Fruit fly (Drosophila melanogaster) whole organism, embryonic: ENCODE results near the gene wisp.

ENCODE experiments used
- Abd-B ChIP-seq: fragments of 200-800 bp; sonication (Bioruptor generic); optimal IDR thresholded peaks from 2 replicates; lab custom pipeline; 2018; ENCODE audit warnings: missing biosample characterization, mild to moderate bottlenecking, missing genetic modification characterization, moderate library complexity
- B-H2 ChIP-seq: fragments of 200-800 bp; sonication (Bioruptor generic); optimal IDR thresholded peaks from 2 replicates; lab custom pipeline; 2018; ENCODE audit warnings: missing biosample characterization, mild to moderate bottlenecking, missing genetic modification characterization
- Bdp1 ChIP-seq: fragments of 200-800 bp; sonication (Bioruptor generic); optimal IDR thresholded peaks from 3 replicates; lab custom pipeline; 2016; ENCODE audit warnings: missing biosample characterization, missing genetic modification characterization
- CG1024 ChIP-seq: fragments of 200-800 bp; sonication (Bioruptor generic); IDR thresholded peaks from 2 replicates; pipeline ENCODE4 v1.3.6; 2022; ENCODE audit warnings: missing biosample characterization, missing genetic modification characterization
- CG11504 ChIP-seq: fragments of 200-800 bp; sonication (Bioruptor generic); optimal IDR thresholded peaks from 3 replicates; lab custom pipeline; 2019; ENCODE audit warnings: missing biosample characterization, mild to moderate bottlenecking, missing genetic modification characterization, moderate library complexity
- CG12155 ChIP-seq: fragments of 200-800 bp; sonication (Bioruptor generic); optimal IDR thresholded peaks from 3 replicates; lab custom pipeline; 2016; ENCODE audit warnings: missing biosample characterization, missing genetic modification characterization
- CG17361 ChIP-seq: fragments of 200-800 bp; sonication (Bioruptor generic); IDR thresholded peaks from 3 replicates; pipeline ENCODE4 v1.3.6; 2022; ENCODE audit warnings: missing biosample characterization, missing genetic modification characterization
- CG17829 ChIP-seq: fragments of 200-800 bp; optimal IDR thresholded peaks from 2 replicates; lab custom pipeline; 2019; ENCODE audit warnings: missing biosample characterization, mild to moderate bottlenecking, missing genetic modification characterization, moderate library complexity
- CG1832 ChIP-seq: fragments of 200-800 bp; sonication (Bioruptor generic); optimal IDR thresholded peaks from 2 replicates; lab custom pipeline; 2017; ENCODE audit warnings: missing biosample characterization, mild to moderate bottlenecking, missing genetic modification characterization, inconsistent platforms
- CG2889 ChIP-seq: fragments of 200-800 bp; sonication (Bioruptor generic); IDR thresholded peaks from 3 replicates; pipeline ENCODE4 v1.3.6; 2022; ENCODE audit warnings: missing biosample characterization, missing genetic modification characterization
- CG3163 ChIP-seq: fragments of 200-800 bp; sonication (Bioruptor generic); optimal IDR thresholded peaks from 3 replicates; lab custom pipeline; 2016; ENCODE audit warnings: missing biosample characterization, missing genetic modification characterization
- CG32772 ChIP-seq: fragments of 200-800 bp; sonication (Bioruptor generic); IDR thresholded peaks from 2 replicates; pipeline ENCODE4 v1.3.6; 2022; ENCODE audit warnings: missing biosample characterization, missing genetic modification characterization
- CG3847 ChIP-seq: fragments of 200-800 bp; sonication (Bioruptor generic); IDR thresholded peaks from 2 replicates; pipeline ENCODE4 v1.3.6; 2022; ENCODE audit warnings: missing biosample characterization, missing genetic modification characterization
- CG4404 ChIP-seq: fragments of 200-800 bp; sonication (Bioruptor generic); IDR thresholded peaks from 2 replicates; pipeline ENCODE4 v1.3.6; 2022; ENCODE audit warnings: missing biosample characterization, missing genetic modification characterization
- CG6175 ChIP-seq: fragments of 200-800 bp; sonication (Bioruptor generic); IDR thresholded peaks from 3 replicates; pipeline ENCODE4 v1.3.6; 2022; ENCODE audit warnings: missing biosample characterization, missing genetic modification characterization
- CG6272 ChIP-seq: fragments of 200-800 bp; sonication (Bioruptor generic); IDR thresholded peaks from 2 replicates; pipeline ENCODE4 v1.3.6; 2022; ENCODE audit warnings: missing biosample characterization, missing genetic modification characterization
- CG7372 ChIP-seq: fragments of 200-800 bp; sonication (Bioruptor generic); IDR thresholded peaks from 2 replicates; pipeline ENCODE4 v1.3.6; 2022; ENCODE audit warnings: missing biosample characterization, missing genetic modification characterization
- Dp ChIP-seq: fragments of 200-800 bp; sonication (Bioruptor generic); optimal IDR thresholded peaks from 2 replicates; lab custom pipeline; 2018; ENCODE audit warnings: missing biosample characterization, mild to moderate bottlenecking, missing genetic modification characterization, moderate library complexity
- Drgx ChIP-seq: fragments of 200-800 bp; sonication (Bioruptor generic); IDR thresholded peaks from 2 replicates; pipeline ENCODE4 v1.3.6; 2022; ENCODE audit warnings: missing biosample characterization, missing genetic modification characterization
- E2f1 ChIP-seq: fragments of 200-800 bp; sonication (Bioruptor generic); IDR thresholded peaks from 2 replicates; pipeline ENCODE4 v1.3.6; 2022; ENCODE audit warnings: missing biosample characterization, missing genetic modification characterization
- E2f2 ChIP-seq: fragments of 200-800 bp; sonication (Bioruptor generic); IDR thresholded peaks from 2 replicates; pipeline ENCODE4 v1.3.6; 2022; ENCODE audit warnings: missing biosample characterization, missing genetic modification characterization
- HLH4C ChIP-seq: fragments of 200-800 bp; sonication (Bioruptor generic); IDR thresholded peaks from 3 replicates; pipeline ENCODE4 v1.3.6; 2022; ENCODE audit warnings: missing biosample characterization, missing genetic modification characterization; ENCODE audit not compliant: partially characterized antibody
- Hr51 ChIP-seq, 2 experiments: fragments of 200-800 bp; sonication (Bioruptor generic); optimal IDR thresholded peaks; 2 replicates in 1 of 2; 3 replicates in 1 of 2; lab custom pipeline; 2016 to 2018; ENCODE audit warnings: missing biosample characterization in 2 of 2, missing genetic modification characterization in 2 of 2, mild to moderate bottlenecking in 1 of 2, moderate library complexity in 1 of 2
- Hsf ChIP-seq: fragments of 200-800 bp; sonication (Bioruptor generic); optimal IDR thresholded peaks from 3 replicates; lab custom pipeline; 2016; ENCODE audit warnings: missing biosample characterization, missing genetic modification characterization
- Med ChIP-seq: fragments of 200-800 bp; sonication (Bioruptor generic); peaks from one replicate; lab custom pipeline; 2016; ENCODE audit warnings: missing biosample characterization, missing genetic modification characterization, mild to moderate bottlenecking, inconsistent platforms, moderate library complexity
- Nf-YA ChIP-seq: fragments of 200-800 bp; sonication (Bioruptor generic); IDR thresholded peaks from 2 replicates; pipeline ENCODE4 v1.3.6; 2022; ENCODE audit warnings: missing biosample characterization, missing genetic modification characterization
- Opbp ChIP-seq: fragments of 200-800 bp; sonication (Bioruptor generic); IDR thresholded peaks from 3 replicates; pipeline ENCODE4 v1.3.6; 2022; ENCODE audit warnings: missing biosample characterization, missing genetic modification characterization; ENCODE audit not compliant: partially characterized antibody
- Optix ChIP-seq: fragments of 200-800 bp; sonication (Bioruptor generic); IDR thresholded peaks from 3 replicates; pipeline ENCODE4 v1.3.6; 2022; ENCODE audit warnings: missing biosample characterization, missing genetic modification characterization
- btn ChIP-seq: fragments of 200-800 bp; sonication (Bioruptor generic); optimal IDR thresholded peaks from 2 replicates; lab custom pipeline; 2016; ENCODE audit warnings: missing biosample characterization, missing genetic modification characterization
- dm ChIP-seq: fragments of 200-800 bp; sonication (Bioruptor generic); optimal IDR thresholded peaks from 3 replicates; lab custom pipeline; 2016; ENCODE audit warnings: missing biosample characterization, missing genetic modification characterization
- dmrt11E ChIP-seq: fragments of 200-800 bp; sonication (Bioruptor generic); optimal IDR thresholded peaks from 3 replicates; lab custom pipeline; 2018; ENCODE audit warnings: missing biosample characterization, mild to moderate bottlenecking, missing genetic modification characterization, moderate library complexity
- dysf ChIP-seq: fragments of 200-800 bp; sonication (Bioruptor generic); IDR thresholded peaks from 3 replicates; pipeline ENCODE4 v1.3.6; 2022; ENCODE audit warnings: missing biosample characterization, missing genetic modification characterization
- fd102C ChIP-seq: fragments of 200-800 bp; sonication (Bioruptor generic); optimal IDR thresholded peaks from 2 replicates; lab custom pipeline; 2018; ENCODE audit warnings: missing biosample characterization, mild to moderate bottlenecking, missing genetic modification characterization, moderate library complexity
- grn ChIP-seq: fragments of 200-800 bp; sonication (Bioruptor generic); optimal IDR thresholded peaks from 3 replicates; lab custom pipeline; 2017; ENCODE audit warnings: missing biosample characterization, missing genetic modification characterization
- gsb-n ChIP-seq: fragments of 200-800 bp; sonication (Bioruptor generic); optimal IDR thresholded peaks from 3 replicates; lab custom pipeline; 2018; ENCODE audit warnings: missing biosample characterization, mild to moderate bottlenecking, missing genetic modification characterization
- h ChIP-seq: fragments of >200 bp; optimal IDR thresholded peaks from 2 replicates; lab custom pipeline; 2017
- mirr ChIP-seq: fragments of 200-800 bp; sonication (Bioruptor generic); optimal IDR thresholded peaks from 3 replicates; lab custom pipeline; 2018; ENCODE audit warnings: missing biosample characterization, mild to moderate bottlenecking, missing genetic modification characterization
- p53 ChIP-seq: fragments of 200-800 bp; sonication (Bioruptor generic); optimal IDR thresholded peaks from 2 replicates; lab custom pipeline; 2016; ENCODE audit warnings: missing biosample characterization, missing genetic modification characterization
- prd ChIP-seq, 3 experiments: fragments of >200 bp in 2 of 3; fragments of 200-800 bp in 1 of 3; sonication (Bioruptor generic) in 1 of 3; optimal IDR thresholded peaks in 2 of 3; IDR thresholded peaks in 1 of 3; 2 replicates in 2 of 3; 3 replicates in 1 of 3; pipeline versions ENCODE4 v1.3.6 to Lab custom; 2017 to 2022; ENCODE audit warnings: missing biosample characterization in 1 of 3, missing genetic modification characterization in 1 of 3
- run ChIP-seq: fragments of 200-800 bp; sonication (Bioruptor generic); optimal IDR thresholded peaks from 3 replicates; lab custom pipeline; 2018; ENCODE audit warnings: missing biosample characterization, mild to moderate bottlenecking, missing genetic modification characterization
- sd ChIP-seq: fragments of 200-800 bp; sonication (Bioruptor generic); optimal IDR thresholded peaks from 3 replicates; lab custom pipeline; 2018; ENCODE audit warnings: missing biosample characterization, mild to moderate bottlenecking, missing genetic modification characterization, moderate library complexity
- sens ChIP-seq: fragments of 200-800 bp; sonication (Bioruptor generic); peaks from one replicate; lab custom pipeline; 2016; ENCODE audit warnings: missing biosample characterization, missing genetic modification characterization
- seq ChIP-seq: fragments of 200-800 bp; sonication (Bioruptor generic); IDR thresholded peaks from 2 replicates; pipeline ENCODE4 v1.3.6; 2022; ENCODE audit warnings: missing biosample characterization, missing genetic modification characterization
- shn ChIP-seq: fragments of 200-800 bp; sonication (Bioruptor generic); optimal IDR thresholded peaks from 3 replicates; lab custom pipeline; 2016; ENCODE audit warnings: missing biosample characterization, missing genetic modification characterization
- tio ChIP-seq: fragments of 200-800 bp; sonication (Bioruptor generic); optimal IDR thresholded peaks from 2 replicates; lab custom pipeline; 2017; ENCODE audit warnings: missing biosample characterization, missing genetic modification characterization, inconsistent platforms
- tll ChIP-seq, 2 experiments: fragments of 200-800 bp in 1 of 2; fragments of >200 bp in 1 of 2; sonication (Bioruptor generic) in 1 of 2; optimal IDR thresholded peaks; 2 replicates each; lab custom pipeline; 2017 to 2019; ENCODE audit warnings: missing biosample characterization in 2 of 2, missing genetic modification characterization in 2 of 2, mild to moderate bottlenecking in 1 of 2, moderate library complexity in 1 of 2
- tup ChIP-seq: fragments of 200-800 bp; sonication (Bioruptor generic); optimal IDR thresholded peaks from 2 replicates; lab custom pipeline; 2016; ENCODE audit warnings: missing biosample characterization, mild to moderate bottlenecking, missing genetic modification characterization, moderate library complexity

wisp gene

DNA sequence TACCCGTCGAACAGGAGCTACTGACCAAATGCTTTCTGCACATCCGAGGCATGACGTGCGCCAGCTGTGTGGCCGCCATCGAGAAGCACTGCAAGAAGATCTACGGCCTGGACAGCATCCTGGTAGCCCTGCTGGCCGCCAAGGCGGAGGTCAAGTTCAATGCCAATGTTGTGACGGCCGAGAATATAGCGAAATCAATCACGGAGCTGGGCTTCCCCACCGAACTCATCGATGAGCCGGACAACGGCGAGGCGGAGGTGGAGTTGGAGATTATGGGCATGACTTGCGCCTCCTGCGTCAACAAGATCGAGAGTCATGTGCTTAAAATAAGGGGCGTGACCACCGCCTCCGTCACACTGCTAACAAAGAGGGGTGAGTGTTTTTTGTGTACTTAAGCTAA lies 37.8 kb upstream of the wisp start:
- peak; percentile 20 for TF ChIP-seq sens
- TF ChIP-seq CG6272 = no peak
- TF ChIP-seq, all 482 proteins: peak for 1

DNA sequence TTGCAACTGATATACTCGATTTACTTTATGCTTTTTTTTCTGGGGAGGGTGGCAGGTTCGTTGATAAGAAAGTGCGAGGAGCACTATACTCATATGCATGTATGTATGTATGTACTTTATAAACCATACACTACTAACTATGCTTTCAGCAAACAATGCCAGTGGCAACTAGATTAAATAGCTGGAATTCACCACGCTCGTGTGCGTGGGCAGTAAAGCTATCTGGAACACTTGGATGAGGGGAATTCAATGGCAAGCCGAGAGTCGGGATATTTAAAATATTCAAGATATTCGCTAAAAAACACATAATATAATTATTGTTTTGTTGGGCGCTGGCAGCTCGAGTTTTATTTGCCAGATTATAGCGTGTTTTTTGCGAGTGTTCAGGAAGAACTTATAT lies 36.9 kb upstream of the wisp start:
- TF ChIP-seq B-H2 (GFP tag; lab: Kevin White, UChicago) (no peak), CG12155 (no peak), Optix (GFP tag; lab: Robert Waterston, UW) (no peak), E2f1 (GFP tag; lab: Robert Waterston, UW) (no peak), seq (GFP tag; lab: Robert Waterston, UW) (no peak), CG32772 (GFP tag; lab: Robert Waterston, UW) (no peak), mirr (GFP tag; lab: Kevin White, UChicago) (peak; percentile 4), CG7372 (GFP tag; lab: Robert Waterston, UW) (no peak), grn (no peak), CG17361 (GFP tag; lab: Robert Waterston, UW) (no peak), fd102C (no peak), Dp (GFP tag; lab: Kevin White, UChicago) (peak; percentile 12), Drgx (peak; percentile 39; the same call in 1 of the 2 replicates), E2f2 (GFP tag; lab: Robert Waterston, UW) (peak; percentile 40), HLH4C (no peak), Hsf (GFP tag; lab: Kevin White, UChicago) (no peak), sd (tag; lab: Kevin White, UChicago) (peak; percentile 16), Med (GFP tag; lab: Kevin White, UChicago) (peak; percentile 58), h (lab: Kevin White, UChicago) (no peak), run (no peak)
- TF ChIP-seq, all 482 proteins: peak for 6

DNA sequence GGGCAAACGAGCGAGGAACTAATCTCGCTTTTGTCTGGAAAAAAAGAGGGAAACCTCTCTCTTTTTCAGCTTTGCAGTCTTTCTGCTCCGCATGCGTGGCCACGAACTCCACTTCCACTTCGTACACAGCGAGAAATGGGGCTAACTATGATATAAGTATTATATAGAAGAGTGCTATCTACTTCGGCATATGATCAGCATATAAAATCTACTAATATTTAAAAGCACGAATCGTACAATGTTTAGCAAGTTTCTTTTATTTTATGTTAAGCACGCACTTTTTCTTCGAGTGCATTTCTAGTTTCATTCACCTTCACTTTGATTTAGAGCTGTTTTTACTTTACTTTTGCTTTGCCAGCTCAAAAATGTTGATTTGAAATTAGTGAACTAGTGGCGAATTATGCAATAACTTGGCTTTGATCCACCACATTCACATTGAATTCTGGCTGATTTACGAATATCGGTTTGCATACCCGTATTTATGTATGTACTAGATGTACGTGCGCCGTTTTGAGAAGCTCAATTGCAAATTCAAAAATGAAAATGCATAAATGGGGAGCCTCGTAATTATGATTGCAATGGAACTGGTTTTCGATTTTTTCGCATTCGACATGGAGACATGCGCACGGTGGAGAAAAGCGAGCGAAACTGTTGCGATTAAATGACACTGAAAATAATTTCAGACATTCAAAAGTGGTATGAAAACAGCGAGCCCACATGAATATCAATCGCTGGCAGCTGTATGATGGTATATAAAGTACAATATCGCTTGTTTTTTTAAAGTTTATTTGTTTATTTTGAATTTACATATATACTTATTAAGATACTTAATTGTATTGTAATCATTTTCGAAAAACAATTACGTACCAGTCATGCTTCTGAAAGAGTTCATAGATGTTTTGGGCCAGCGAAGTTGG lies 36.0 kb upstream of the wisp start:
- TF ChIP-seq Nf-YA (peak; percentile 41; the same call in 1 of the 2 replicates), Bdp1 (GFP tag; lab: Kevin White, UChicago) (peak; percentile 32), p53 (no peak), CG11504 (tag; lab: Kevin White, UChicago) (peak; percentile 89), prd (optimal IDR thresholded peaks at IDR 0.05; lab: Kevin White, UChicago) (no peak), prd (GFP tag; IDR thresholded peaks at IDR 0.05; lab: Robert Waterston, UW) (peak; percentile 90), tio (GFP tag; lab: Kevin White, UChicago) (peak; percentile 18), Hr51 (GFP tag; optimal IDR thresholded peaks at IDR 0.05; lab: Kevin White, UChicago) (peak in 1 of 2 experiments; percentile 81), dysf (GFP tag; lab: Robert Waterston, UW) (peak; percentile 89), CG1024 (GFP tag; lab: Robert Waterston, UW) (0 out of 2 replicates have a peak, but pooled peaks have one; percentile 40), CG2889 (GFP tag; lab: Robert Waterston, UW) (0 out of 3 replicates have a peak, but pooled peaks have one; percentile 35), Abd-B (GFP tag; lab: Kevin White, UChicago) (peak; percentile 80), gsb-n (tag; lab: Kevin White, UChicago) (peak; percentile 48), CG4404 (GFP tag; lab: Robert Waterston, UW) (0 out of 2 replicates have a peak, but pooled peaks have one; percentile 39), dm (GFP tag; lab: Kevin White, UChicago) (peak; percentile 18), dmrt11E (tag; lab: Kevin White, UChicago) (peak; percentile 74), CG17829 (tag; lab: Kevin White, UChicago) (peak; percentile 93), tll (GFP tag; optimal IDR thresholded peaks at IDR 0.05; lab: Kevin White, UChicago) (no peak), CG3163 (GFP tag; lab: Kevin White, UChicago) (no peak), Opbp (GFP tag; lab: Robert Waterston, UW) (no peak), shn (GFP tag; lab: Kevin White, UChicago) (peak; percentile 6), CG3847 (GFP tag; lab: Robert Waterston, UW) (peak; percentile 34; the same call in 1 of the 2 replicates), btn (GFP tag; lab: Kevin White, UChicago) (no peak), CG6175 (GFP tag; lab: Robert Waterston, UW) (peak; percentile 27; the same call in 1 of the 3 replicates), tup (GFP tag; lab: Kevin White, UChicago) (no peak), CG1832 (GFP tag; lab: Kevin White, UChicago) (no peak)
